Worm (Caenorhabditis elegans) whole organism, L4 larva: ENCODE results near the gene D1005.2.

Experiments used
- F44E2.7 ChIP-seq: fragments of 200-800 bp; sonication (Bioruptor generic); IDR thresholded peaks from 2 replicates; pipeline ENCODE4 v2.1.2; 2022; ENCODE audit warnings: missing genetic modification characterization, missing compliant biosample characterization
- F49E8.2 ChIP-seq: sonication (generic microtip); optimal IDR thresholded peaks from 2 replicates; lab custom pipeline; 2016; ENCODE audit warnings: missing compliant biosample characterization, mild to moderate bottlenecking, missing genetic modification characterization, borderline replicate concordance
- T20F7.1 ChIP-seq: fragments of 200-800 bp; sonication (Bioruptor generic); optimal IDR thresholded peaks from 2 replicates; lab custom pipeline; 2018; ENCODE audit warnings: mild to moderate bottlenecking, missing genetic modification characterization, missing compliant biosample characterization
- Y105C5A.15 ChIP-seq: fragments of 200-800 bp; sonication (Bioruptor generic); IDR thresholded peaks from 2 replicates; pipeline ENCODE4 v1.3.6; 2022; ENCODE audit warnings: missing genetic modification characterization, missing compliant biosample characterization
- Y5F2A.4 ChIP-seq: fragments of 200-800 bp; sonication (Bioruptor generic); optimal IDR thresholded peaks from 2 replicates; lab custom pipeline; 2018; ENCODE audit warnings: mild to moderate bottlenecking, missing genetic modification characterization, missing compliant biosample characterization
- ZK337.2 ChIP-seq: fragments of 200-800 bp; sonication (Bioruptor generic); IDR thresholded peaks from 2 replicates; pipeline ENCODE4 v1.3.6; 2022; ENCODE audit warnings: missing genetic modification reagents, missing genetic modification characterization, missing compliant biosample characterization
- aha-1 ChIP-seq: fragments of 150-350 bp; peaks from one replicate; lab custom pipeline; 2014; ENCODE audit warnings: missing biosample characterization, missing genetic modification characterization
- arid-1 ChIP-seq: fragments of 200-800 bp; sonication (Bioruptor generic); conservative IDR thresholded peaks from 2 replicates; pipeline ENCODE4 v1.3.6; 2022; ENCODE audit warnings: missing genetic modification reagents, missing genetic modification characterization, missing compliant biosample characterization
- attf-4 ChIP-seq: sonication (generic microtip); optimal IDR thresholded peaks from 3 replicates; lab custom pipeline; 2017; ENCODE audit warnings: missing biosample characterization, missing genetic modification characterization
- ceh-20 ChIP-seq: fragments of 200-800 bp; sonication (Bioruptor generic); IDR thresholded peaks from 2 replicates; pipeline ENCODE4 v1.3.6; 2022; ENCODE audit warnings: missing genetic modification reagents, missing genetic modification characterization, missing compliant biosample characterization
- ceh-44 ChIP-seq: fragments of 200-800 bp; sonication (Bioruptor generic); IDR thresholded peaks from 2 replicates; pipeline ENCODE4 v1.3.6; 2022; ENCODE audit warnings: missing genetic modification reagents, missing genetic modification characterization, missing compliant biosample characterization
- ceh-62 ChIP-seq: sonication (generic microtip); optimal IDR thresholded peaks from 2 replicates; lab custom pipeline; 2017; ENCODE audit warnings: missing biosample characterization, missing genetic modification characterization
- ces-1 ChIP-seq: fragments of 150-350 bp; sonication (generic microtip); optimal IDR thresholded peaks from 4 replicates; lab custom pipeline; 2014; ENCODE audit warnings: missing biosample characterization, missing genetic modification reagents, missing genetic modification characterization
- cey-2 ChIP-seq: sonication (generic microtip); optimal IDR thresholded peaks from 3 replicates; lab custom pipeline; 2017; ENCODE audit warnings: missing genetic modification characterization, mild to moderate bottlenecking, missing compliant biosample characterization, antibody characterized with exemption, borderline replicate concordance; ENCODE audit not compliant: insufficient read depth
- ctbp-1 ChIP-seq: fragments of 200-800 bp; sonication (Bioruptor generic); IDR thresholded peaks from 2 replicates; pipeline ENCODE4 v1.3.6; 2022; ENCODE audit warnings: missing genetic modification reagents, missing genetic modification characterization, missing compliant biosample characterization
- daf-16 ChIP-seq, 3 experiments: sonication (generic microtip); optimal IDR thresholded peaks; 2 replicates each; lab custom pipeline; 2016 to 2017; ENCODE audit warnings: missing genetic modification characterization in 3 of 3, missing genetic modification reagents in 3 of 3, mild to moderate bottlenecking in 2 of 3, missing compliant biosample characterization in 2 of 3, missing biosample characterization in 1 of 3, moderate library complexity in 1 of 3
- dmd-6 ChIP-seq: fragments of 200-800 bp; sonication (Bioruptor generic); IDR thresholded peaks from 2 replicates; pipeline ENCODE4 v1.3.6; 2022; ENCODE audit warnings: missing genetic modification reagents, missing genetic modification characterization, missing compliant biosample characterization
- dmd-8 ChIP-seq: fragments of 200-800 bp; sonication (Bioruptor generic); IDR thresholded peaks from 2 replicates; pipeline ENCODE4 v1.3.6; 2022; ENCODE audit warnings: missing genetic modification characterization, missing compliant biosample characterization
- dmd-9 ChIP-seq: fragments of 200-800 bp; sonication (Bioruptor generic); IDR thresholded peaks from 2 replicates; pipeline ENCODE4 v1.3.6; 2022; ENCODE audit warnings: missing genetic modification reagents, missing genetic modification characterization, missing compliant biosample characterization
- dpl-1 ChIP-seq: fragments of 150-350 bp; optimal IDR thresholded peaks from 2 replicates; lab custom pipeline; 2014; ENCODE audit warnings: missing biosample characterization, missing genetic modification reagents, missing genetic modification characterization
- duxl-1 ChIP-seq: sonication (generic microtip); optimal IDR thresholded peaks from 2 replicates; lab custom pipeline; 2016; ENCODE audit warnings: mild to moderate bottlenecking, missing genetic modification characterization, moderate library complexity, missing compliant biosample characterization; ENCODE audit not compliant: poor library complexity
- egl-43 ChIP-seq: fragments of 200-800 bp; sonication (Bioruptor generic); IDR thresholded peaks from 2 replicates; pipeline ENCODE4 v1.3.6; 2022; ENCODE audit warnings: missing genetic modification reagents, missing genetic modification characterization, missing compliant biosample characterization
- fos-1 ChIP-seq: fragments of 150-350 bp; optimal IDR thresholded peaks from 2 replicates; lab custom pipeline; 2014; ENCODE audit warnings: missing biosample characterization, missing genetic modification characterization
- gei-8 ChIP-seq: fragments of 200-800 bp; sonication (Bioruptor generic); optimal IDR thresholded peaks from 2 replicates; lab custom pipeline; 2018; ENCODE audit warnings: mild to moderate bottlenecking, missing genetic modification characterization, missing compliant biosample characterization
- hlh-30 ChIP-seq: sonication (generic microtip); optimal IDR thresholded peaks from 2 replicates; lab custom pipeline; 2017; ENCODE audit warnings: antibody characterized with exemption, mild to moderate bottlenecking, missing genetic modification characterization, missing compliant biosample characterization; ENCODE audit not compliant: insufficient read depth
- lim-7 ChIP-seq: fragments of 200-800 bp; sonication (Bioruptor generic); IDR thresholded peaks from 2 replicates; pipeline ENCODE4 v1.3.6; 2022; ENCODE audit warnings: missing genetic modification characterization, missing compliant biosample characterization
- lin-1 ChIP-seq: fragments of 200-800 bp; sonication (Bioruptor generic); IDR thresholded peaks from 2 replicates; pipeline ENCODE4 v1.3.6; 2022; ENCODE audit warnings: missing genetic modification reagents, missing genetic modification characterization, missing compliant biosample characterization
- lin-13 ChIP-seq: fragments of 150-350 bp; optimal IDR thresholded peaks from 2 replicates; lab custom pipeline; 2014; ENCODE audit warnings: missing biosample characterization, missing genetic modification reagents, missing genetic modification characterization
- lin-15B ChIP-seq: fragments of 150-350 bp; sonication (generic microtip); optimal IDR thresholded peaks from 3 replicates; lab custom pipeline; 2014; ENCODE audit warnings: missing biosample characterization, missing genetic modification characterization
- lsy-2 ChIP-seq, 2 experiments: fragments of 150-350 bp in 1 of 2; sonication (generic microtip) in 1 of 2; optimal IDR thresholded peaks; 2 replicates each; lab custom pipeline; 2014 to 2017; ENCODE audit warnings: missing biosample characterization in 2 of 2, missing genetic modification characterization in 2 of 2
- madf-5 ChIP-seq, 2 experiments: fragments of 200-800 bp; sonication (Bioruptor generic); IDR thresholded peaks; 2 replicates each; pipeline ENCODE4 v1.3.6; 2022; ENCODE audit warnings: missing compliant biosample characterization in 2 of 2, missing genetic modification characterization in 2 of 2
- mdl-1 ChIP-seq, 2 experiments: fragments of 150-350 bp in 1 of 2; sonication (generic microtip) in 1 of 2; optimal IDR thresholded peaks; 2 replicates each; lab custom pipeline; 2014 to 2017; ENCODE audit warnings: missing biosample characterization in 2 of 2, missing genetic modification characterization in 2 of 2
- mxl-2 ChIP-seq: fragments of 200-800 bp; sonication (Bioruptor generic); conservative IDR thresholded peaks from 2 replicates; pipeline ENCODE4 v1.3.6; 2022; ENCODE audit warnings: missing genetic modification reagents, missing genetic modification characterization, missing compliant biosample characterization
- nhr-102 ChIP-seq: sonication (generic microtip); optimal IDR thresholded peaks from 2 replicates; lab custom pipeline; 2016; ENCODE audit warnings: mild to moderate bottlenecking, missing genetic modification characterization, moderate library complexity, missing compliant biosample characterization
- nhr-11 ChIP-seq: fragments of 150-350 bp; optimal IDR thresholded peaks from 2 replicates; lab custom pipeline; 2014; ENCODE audit warnings: missing biosample characterization, missing genetic modification characterization
- nhr-111 ChIP-seq: fragments of 200-800 bp; sonication (Bioruptor generic); optimal IDR thresholded peaks from 2 replicates; lab custom pipeline; 2018; ENCODE audit warnings: mild to moderate bottlenecking, missing genetic modification characterization, missing compliant biosample characterization
- nhr-41 ChIP-seq: fragments of 200-800 bp; sonication (Bioruptor generic); IDR thresholded peaks from 2 replicates; pipeline ENCODE4 v1.3.6; 2022; ENCODE audit warnings: missing genetic modification reagents, missing genetic modification characterization, missing compliant biosample characterization
- nhr-76 ChIP-seq: fragments of 150-350 bp; optimal IDR thresholded peaks from 2 replicates; lab custom pipeline; 2014; ENCODE audit warnings: missing biosample characterization, missing genetic modification characterization
- nhr-77 ChIP-seq: fragments of 150-350 bp; optimal IDR thresholded peaks from 2 replicates; lab custom pipeline; 2014; ENCODE audit warnings: missing biosample characterization, missing genetic modification characterization
- php-3 ChIP-seq: fragments of 200-800 bp; sonication (Bioruptor generic); IDR thresholded peaks from 2 replicates; pipeline ENCODE4 v1.3.6; 2022; ENCODE audit warnings: missing genetic modification reagents, missing genetic modification characterization, missing compliant biosample characterization
- pqm-1 ChIP-seq: sonication (generic microtip); optimal IDR thresholded peaks from 2 replicates; lab custom pipeline; 2017; ENCODE audit warnings: missing biosample characterization, missing genetic modification characterization
- sdz-12 ChIP-seq: fragments of 200-800 bp; sonication (Bioruptor generic); optimal IDR thresholded peaks from 2 replicates; lab custom pipeline; 2018; ENCODE audit warnings: mild to moderate bottlenecking, missing genetic modification characterization, missing compliant biosample characterization
- skn-1 ChIP-seq: fragments of 150-350 bp; optimal IDR thresholded peaks from 2 replicates; lab custom pipeline; 2014; ENCODE audit warnings: missing biosample characterization, missing genetic modification characterization
- tag-97 ChIP-seq: fragments of 200-800 bp; sonication (Bioruptor generic); IDR thresholded peaks from 2 replicates; pipeline ENCODE4 v1.3.6; 2022; ENCODE audit warnings: missing genetic modification characterization, missing compliant biosample characterization
- tra-1 ChIP-seq: fragments of 200-800 bp; sonication (Bioruptor generic); IDR thresholded peaks from 2 replicates; pipeline ENCODE4 v1.3.6; 2022; ENCODE audit warnings: missing genetic modification reagents, missing genetic modification characterization, missing compliant biosample characterization
- vab-7 ChIP-seq: fragments of 200-800 bp; sonication (Bioruptor generic); IDR thresholded peaks from 2 replicates; pipeline ENCODE4 v1.3.6; 2022; ENCODE audit warnings: missing genetic modification reagents, missing genetic modification characterization, missing compliant biosample characterization
- zfp-2 ChIP-seq: sonication (generic microtip); optimal IDR thresholded peaks from 2 replicates; lab custom pipeline; 2016; ENCODE audit warnings: mild to moderate bottlenecking, missing genetic modification characterization, missing compliant biosample characterization
- zip-2 ChIP-seq: fragments of 150-350 bp; optimal IDR thresholded peaks from 2 replicates; lab custom pipeline; 2014; ENCODE audit warnings: missing biosample characterization, missing genetic modification characterization
- ztf-7 ChIP-seq: fragments of 150-350 bp; optimal IDR thresholded peaks from 2 replicates; lab custom pipeline; 2014; ENCODE audit warnings: missing biosample characterization, missing genetic modification characterization

The D1005.2 gene

ce11 chrX:1503698-1504501 is 45.1 kb downstream of the D1005.2 start (continued):
- TF ChIP-seq fos-1 (no peak), lin-15B (tag; lab: Kevin White, UChicago) (no peak), ceh-44 (GFP tag; lab: Robert Waterston, UW) (no peak), arid-1 (no peak), ces-1 (no peak), tag-97 (GFP tag; lab: Robert Waterston, UW) (no peak), aha-1 (tag; lab: Kevin White, UChicago) (peak; percentile 87), vab-7 (GFP tag; lab: Robert Waterston, UW) (0 out of 2 replicates have a peak, but pooled peaks have one; percentile 3), zfp-2 (tag; lab: Kevin White, UChicago) (no peak), nhr-102 (tag; lab: Kevin White, UChicago) (peak; percentile 17), egl-43 (no peak), Y5F2A.4 (GFP tag; lab: Kevin White, UChicago) (no peak), nhr-77 (tag; lab: Kevin White, UChicago) (peak; percentile 97), skn-1 (no peak), F49E8.2 (tag; lab: Kevin White, UChicago) (no peak), mxl-2 (GFP tag; lab: Robert Waterston, UW) (no peak), pqm-1 (no peak), dmd-8 (GFP tag; lab: Robert Waterston, UW) (no peak), attf-4 (no peak), nhr-111 (GFP tag; lab: Kevin White, UChicago) (peak; percentile 52), T20F7.1 (no peak), cey-2 (tag; lab: Kevin White, UChicago) (no peak), nhr-41 (GFP tag; lab: Robert Waterston, UW) (0 out of 2 replicates have a peak, but pooled peaks have one; percentile 9), gei-8 (GFP tag; lab: Kevin White, UChicago) (peak; percentile 25), nhr-76 (no peak), hlh-30 (no peak), lin-1 (GFP tag; lab: Robert Waterston, UW) (no peak; the same call in none of the 2 replicates), ceh-62 (tag; lab: Kevin White, UChicago) (no peak), nhr-11 (no peak), lin-13 (GFP tag; lab: Kevin White, UChicago) (no peak), daf-16 (GFP tag; optimal IDR thresholded peaks at IDR 0.05; lab: Kevin White, UChicago) (peak in 1 of 2 experiments; percentile 11), daf-16 (tag; optimal IDR thresholded peaks at IDR 0.05; lab: Kevin White, UChicago) (peak; percentile 53), tra-1 (GFP tag; lab: Robert Waterston, UW) (no peak), ctbp-1 (GFP tag; lab: Robert Waterston, UW) (no peak), sdz-12 (GFP tag; lab: Kevin White, UChicago) (peak; percentile 82), php-3 (GFP tag; lab: Robert Waterston, UW) (peak; percentile 78), madf-5 (GFP tag; IDR thresholded peaks at IDR 0.05; lab: Robert Waterston, UW) (0 out of 4 replicates have a peak, but pooled peaks of 1 of the 2 experiments have one; percentile 10), ceh-20 (GFP tag; lab: Robert Waterston, UW) (0 out of 2 replicates have a peak, but pooled peaks have one; percentile 8), lsy-2 (tag; optimal IDR thresholded peaks at IDR 0.05; lab: Kevin White, UChicago) (peak; percentile 27 to 54), F44E2.7 (no peak), duxl-1 (tag; lab: Kevin White, UChicago) (peak; percentile 32), lim-7 (GFP tag; lab: Robert Waterston, UW) (no peak), ZK337.2 (GFP tag; lab: Robert Waterston, UW) (no peak), zip-2 (tag; lab: Kevin White, UChicago) (no peak), Y105C5A.15 (GFP tag; lab: Robert Waterston, UW) (no peak), mdl-1 (tag; optimal IDR thresholded peaks at IDR 0.05; lab: Kevin White, UChicago) (no peak), dmd-6 (peak; percentile 37; the same call in 1 of the 2 replicates), dpl-1 (GFP tag; lab: Kevin White, UChicago) (no peak), ztf-7 (tag; lab: Kevin White, UChicago) (no peak), dmd-9 (GFP tag; lab: Robert Waterston, UW) (peak; percentile 2; the same call in 1 of the 2 replicates)
